Worm (Caenorhabditis elegans) whole organism, late embryonic: ENCODE measurements around the gene clec-78.
A peak's percentile ranks its signal among the peaks of the same experiment; 100 is the strongest.

Source experiments
- C38D4.7 ChIP-seq: fragments of 200-800 bp; sonication (Bioruptor generic); optimal IDR thresholded peaks from 2 replicates; lab custom pipeline; 2018; ENCODE audit warnings: mild to moderate bottlenecking, missing genetic modification characterization, moderate library complexity, missing compliant biosample characterization
- K02D7.2 ChIP-seq: sonication (generic microtip); optimal IDR thresholded peaks from 2 replicates; lab custom pipeline; 2017; ENCODE audit warnings: mild to moderate bottlenecking, missing genetic modification characterization, missing compliant biosample characterization
- ama-1 ChIP-seq: fragments of 150-350 bp; optimal IDR thresholded peaks from 2 replicates; lab custom pipeline; 2014
- ceh-14 ChIP-seq: sonication (generic microtip); optimal IDR thresholded peaks from 2 replicates; lab custom pipeline; 2016; ENCODE audit warnings: missing genotype, missing genetic modification characterization, missing compliant biosample characterization
- ceh-18 ChIP-seq: sonication (generic microtip); optimal IDR thresholded peaks from 2 replicates; lab custom pipeline; 2016; ENCODE audit warnings: missing genetic modification characterization, missing compliant biosample characterization
- dmd-4 ChIP-seq: sonication (generic microtip); optimal IDR thresholded peaks from 2 replicates; lab custom pipeline; 2016; ENCODE audit warnings: borderline replicate concordance, missing genetic modification characterization, missing compliant biosample characterization
- dve-1 ChIP-seq: sonication (generic microtip); optimal IDR thresholded peaks from 2 replicates; lab custom pipeline; 2017; ENCODE audit warnings: antibody characterized with exemption, mild to moderate bottlenecking, missing genetic modification characterization, missing compliant biosample characterization
- madf-2 ChIP-seq: sonication (generic microtip); optimal IDR thresholded peaks from 2 replicates; lab custom pipeline; 2017; ENCODE audit warnings: missing genetic modification characterization, missing compliant biosample characterization
- nhr-11 ChIP-seq: fragments of 150-350 bp; optimal IDR thresholded peaks from 2 replicates; lab custom pipeline; 2014; ENCODE audit warnings: missing biosample characterization, missing genetic modification characterization
- pat-9 ChIP-seq: fragments of 200-800 bp; sonication (Bioruptor generic); optimal IDR thresholded peaks from 2 replicates; lab custom pipeline; 2018; ENCODE audit warnings: mild to moderate bottlenecking, missing genetic modification characterization, moderate library complexity, missing compliant biosample characterization

DNA sequence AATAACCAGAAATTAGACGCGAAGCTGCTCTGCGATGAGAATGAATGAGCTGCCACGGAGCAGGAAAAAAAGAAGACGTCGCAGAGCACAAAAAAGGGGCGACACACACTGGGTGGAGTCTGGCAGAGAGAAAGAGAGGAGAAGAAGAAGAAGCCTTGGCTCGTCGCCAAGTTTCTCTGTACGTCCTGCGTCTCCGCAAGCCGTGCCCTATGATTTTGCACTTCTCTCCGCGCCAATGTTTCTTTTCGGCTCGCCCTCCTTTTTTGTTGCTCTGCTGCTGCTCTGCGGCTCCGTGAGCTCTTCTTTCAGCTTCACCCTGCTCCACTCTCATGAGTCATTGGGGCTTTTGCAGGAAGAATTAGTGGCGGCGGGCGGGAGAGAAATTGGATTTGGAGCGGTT lies 46.0 kb downstream of the clec-78 start, which contains the start of gene hlh-30:
- TF ChIP-seq ceh-18 (tag; lab: Kevin White, UChicago), result peak; percentile 52
- TF ChIP-seq nhr-11 (tag; lab: Kevin White, UChicago), result no peak
- TF ChIP-seq dve-1, result no peak
- no peak for TF ChIP-seq C38D4.7
- TF ChIP-seq dmd-4, result no peak
- TF ChIP-seq madf-2 (tag; lab: Kevin White, UChicago), result no peak
- TF ChIP-seq ama-1 (lab: Kevin White, UChicago), result no peak
- peak; percentile 42 for TF ChIP-seq ceh-14 (tag; lab: Kevin White, UChicago)
- TF ChIP-seq K02D7.2 (tag; lab: Kevin White, UChicago), result no peak
- TF ChIP-seq pat-9 (tag; lab: Kevin White, UChicago), result no peak
